Worm (Caenorhabditis elegans): ENCODE measurements around the gene rpb-6.

The rpb-6 gene

ce11 chrII:10594312-10594711, 15.1 kb downstream of the rpb-6 start:
- no peak for TF ChIP-seq sox-4 (tag; optimal IDR thresholded peaks at IDR 0.05)
- TF ChIP-seq ceh-18 (tag; optimal IDR thresholded peaks at IDR 0.05) = no peak
- no peak for TF ChIP-seq nhr-232 (tag; optimal IDR thresholded peaks at IDR 0.05)
- no peak for TF ChIP-seq hlh-30 (tag; optimal IDR thresholded peaks at IDR 0.05; ENCODE audit: insufficient read depth)
- no peak for TF ChIP-seq unc-86 (tag; optimal IDR thresholded peaks at IDR 0.05)
- TF ChIP-seq syd-9 (tag; optimal IDR thresholded peaks at IDR 0.05) = no peak
- TF ChIP-seq hlh-8 (tag; optimal IDR thresholded peaks at IDR 0.05) = no peak
- TF ChIP-seq zip-5 (tag; optimal IDR thresholded peaks at IDR 0.05) = no peak
- TF ChIP-seq npax-4 (tag; optimal IDR thresholded peaks at IDR 0.05) = no peak
- TF ChIP-seq tbx-7 (tag; optimal IDR thresholded peaks at IDR 0.05) = no peak
- TF ChIP-seq eyg-1 (tag; optimal IDR thresholded peaks at IDR 0.05) = no peak
- TF ChIP-seq Y22D7AL.16 (tag; optimal IDR thresholded peaks at IDR 0.05) = no peak
- TF ChIP-seq nhr-11 (tag; optimal IDR thresholded peaks at IDR 0.05) = no peak

ce11 chrII:10594758-10595157, 15.6 kb downstream of the rpb-6 start, which contains the start of gene C14A4.6:
TSS of gene C14A4.6 (minus strand) at chrII:10594776.
- TF ChIP-seq hlh-8 (tag; optimal IDR thresholded peaks at IDR 0.05) (no peak), fkh-6 (tag; optimal IDR thresholded peaks at IDR 0.05) (no peak), elt-2 (tag; optimal IDR thresholded peaks at IDR 0.05) (peak; percentile 94)

- TF ChIP-seq elt-4 (tag; optimal IDR thresholded peaks at IDR 0.05) (no peak), hlh-15 (tag; optimal IDR thresholded peaks at IDR 0.05) (no peak), eyg-1 (tag; optimal IDR thresholded peaks at IDR 0.05) (no peak), T23F11.4 (GFP tag; optimal IDR thresholded peaks at IDR 0.05) (no peak), sox-2 (GFP tag; IDR thresholded peaks at IDR 0.05) (no peak), nhr-11 (tag; optimal IDR thresholded peaks at IDR 0.05) (no peak), ceh-30 (tag; optimal IDR thresholded peaks at IDR 0.05) (no peak), pha-2 (tag; optimal IDR thresholded peaks at IDR 0.05) (no peak), F13H6.1 (tag; optimal IDR thresholded peaks at IDR 0.05) (no peak), ztf-16 (tag; optimal IDR thresholded peaks at IDR 0.05) (no peak), unc-86 (tag; optimal IDR thresholded peaks at IDR 0.05) (no peak), hlh-30 (tag; optimal IDR thresholded peaks at IDR 0.05; ENCODE audit: insufficient read depth) (no peak), ahr-1 (tag; optimal IDR thresholded peaks at IDR 0.05) (no peak)
Observed at ce11 chrII:10596462-10596861, 17.3 kb downstream of the rpb-6 start, which contains the start of gene C14A4.7. TSS of gene C14A4.7 (minus strand) at chrII:10596562.

- no peak for TF ChIP-seq C38D4.7 (GFP tag; optimal IDR thresholded peaks at IDR 0.05)
- no peak for TF ChIP-seq pax-1 (tag; optimal IDR thresholded peaks at IDR 0.05)
- TF ChIP-seq ceh-14 (tag; optimal IDR thresholded peaks at IDR 0.05) = no peak
- TF ChIP-seq unc-3 (GFP tag; conservative IDR thresholded peaks at IDR 0.05) = no peak
- no peak for TF ChIP-seq unc-3 (tag; optimal IDR thresholded peaks at IDR 0.05)
- TF ChIP-seq dmd-4 (tag; optimal IDR thresholded peaks at IDR 0.05; ENCODE audit: borderline replicate concordance) = no peak
- no peak for TF ChIP-seq ama-1 (optimal IDR thresholded peaks at IDR 0.05)
- TF ChIP-seq elt-4 (tag; optimal IDR thresholded peaks at IDR 0.05) = no peak
- TF ChIP-seq madf-2 (tag; optimal IDR thresholded peaks at IDR 0.05) = no peak
- TF ChIP-seq pros-1 (tag; optimal IDR thresholded peaks at IDR 0.05) = no peak
Observed at ce11 chrII:10598039-10598438, 18.9 kb downstream of the rpb-6 start, which contains the start of gene C14A4.8. TSS of gene C14A4.8 (minus strand) at chrII:10598139.

DNA sequence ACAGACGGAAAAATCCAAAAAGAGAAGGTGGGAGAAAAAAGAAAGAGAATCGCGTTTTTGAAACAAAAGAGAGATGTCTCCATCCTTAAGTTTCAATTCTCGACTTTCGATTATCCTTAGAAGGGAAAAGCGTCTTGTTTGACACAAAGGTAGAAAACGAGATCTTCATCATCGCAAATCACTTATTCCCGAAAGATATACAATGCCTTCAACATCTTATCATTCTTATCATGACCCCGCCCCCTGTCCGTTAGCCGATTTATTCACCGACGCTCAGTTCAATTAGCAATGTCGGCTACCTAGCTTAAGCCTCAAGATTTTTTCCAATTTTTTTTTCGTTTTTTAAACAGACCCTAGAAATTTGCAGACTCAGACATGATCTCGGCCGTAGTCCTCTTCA, 19.8 kb downstream of the rpb-6 start, which contains the start of gene C14A4.9:
C14A4.9 (plus strand) TSS at position 368 of the 400 bp plus-strand sequence.
- no peak for TF ChIP-seq zip-5 (tag; optimal IDR thresholded peaks at IDR 0.05)
- no peak for TF ChIP-seq hlh-13 (GFP tag; optimal IDR thresholded peaks at IDR 0.05)
- no peak for TF ChIP-seq ceh-22 (tag; optimal IDR thresholded peaks at IDR 0.05)

ce11 chrII:10602184-10602583, 23.0 kb downstream of the rpb-6 start, which contains the start of gene srv-2:
TSS of gene srv-2 (minus strand) at chrII:10602284.
- TF ChIP-seq sdc-2 (tag; optimal IDR thresholded peaks at IDR 0.05) (no peak), ceh-34 (tag; optimal IDR thresholded peaks at IDR 0.05) (no peak), ceh-6 (GFP tag; optimal IDR thresholded peaks at IDR 0.05) (no peak), ceh-22 (tag; optimal IDR thresholded peaks at IDR 0.05) (no peak), fax-1 (tag; optimal IDR thresholded peaks at IDR 0.05) (no peak), fkh-10 (GFP tag; optimal IDR thresholded peaks at IDR 0.05) (no peak), ahr-1 (tag; optimal IDR thresholded peaks at IDR 0.05) (no peak), hlh-6 (tag; optimal IDR thresholded peaks at IDR 0.05) (no peak), elt-4 (tag; optimal IDR thresholded peaks at IDR 0.05) (no peak), ceh-48 (tag; optimal IDR thresholded peaks at IDR 0.05) (no peak), syd-9 (tag; optimal IDR thresholded peaks at IDR 0.05) (no peak), odd-2 (tag; optimal IDR thresholded peaks at IDR 0.05) (no peak), F13H6.1 (tag; optimal IDR thresholded peaks at IDR 0.05) (no peak), ceh-2 (tag; optimal IDR thresholded peaks at IDR 0.05) (no peak), unc-42 (tag; optimal IDR thresholded peaks at IDR 0.05) (no peak), pqm-1 (tag; optimal IDR thresholded peaks at IDR 0.05) (no peak)
